Fruit fly (Drosophila melanogaster) whole organism, wandering third instar larva: Measurements from ENCODE around the gene CG34452.

Source experiments
- Abd-B ChIP-seq: fragments of >200 bp; optimal IDR thresholded peaks from 2 replicates; lab custom pipeline; 2017; ENCODE audit warnings: missing biosample characterization, missing genetic modification characterization
- Dfd ChIP-seq: fragments of >200 bp; optimal IDR thresholded peaks from 2 replicates; lab custom pipeline; 2017; ENCODE audit warnings: missing biosample characterization, missing genetic modification characterization
- Dif ChIP-seq: fragments of 200-275, 200-300 bp; sonication (Bioruptor generic); optimal IDR thresholded peaks from 2 replicates; lab custom pipeline; 2018; ENCODE audit warnings: missing biosample characterization, missing genetic modification characterization; ENCODE audit not compliant: partially characterized antibody
- GATAd ChIP-seq: sonication (Bioruptor generic); optimal IDR thresholded peaks from 2 replicates; lab custom pipeline; 2016; ENCODE audit warnings: missing biosample characterization, missing genetic modification characterization
- HLH106 ChIP-seq: fragments of 200-800 bp; optimal IDR thresholded peaks from 3 replicates; lab custom pipeline; 2019; ENCODE audit warnings: missing biosample characterization, mild to moderate bottlenecking, missing genetic modification characterization, moderate library complexity
- Hnf4 ChIP-seq: fragments of 200-800 bp; sonication (Bioruptor generic); optimal IDR thresholded peaks from 2 replicates; lab custom pipeline; 2016; ENCODE audit warnings: missing biosample characterization, mild to moderate bottlenecking, missing genetic modification characterization
- Hr83 ChIP-seq: fragments of 200-300 bp; sonication (Bioruptor generic); optimal IDR thresholded peaks from 2 replicates; lab custom pipeline; 2016; ENCODE audit warnings: missing biosample characterization, mild to moderate bottlenecking, missing genetic modification characterization, moderate library complexity; ENCODE audit not compliant: poor library complexity, severe bottlenecking
- Jra ChIP-seq: sonication (Bioruptor generic); optimal IDR thresholded peaks from 2 replicates; lab custom pipeline; 2016; ENCODE audit warnings: missing biosample characterization, missing genetic modification characterization
- Myc ChIP-seq: fragments of >200 bp; optimal IDR thresholded peaks from 2 replicates; lab custom pipeline; 2017
- OdsH ChIP-seq: fragments of 200-800 bp; sonication (Bioruptor generic); optimal IDR thresholded peaks from 2 replicates; lab custom pipeline; 2016; ENCODE audit warnings: missing biosample characterization, mild to moderate bottlenecking, missing genetic modification characterization
- Rel ChIP-seq, 2 experiments: fragments of 200-800 bp; sonication (Bioruptor generic) in 1 of 2; optimal IDR thresholded peaks; 2 replicates in 1 of 2; 3 replicates in 1 of 2; lab custom pipeline; 2016 to 2019; ENCODE audit warnings: mild to moderate bottlenecking in 2 of 2, missing biosample characterization in 2 of 2, missing genetic modification characterization in 2 of 2, moderate library complexity in 1 of 2
- Sp1 ChIP-seq: fragments of 200-800 bp; sonication (Bioruptor generic); optimal IDR thresholded peaks from 3 replicates; lab custom pipeline; 2019; ENCODE audit warnings: missing biosample characterization, mild to moderate bottlenecking, missing genetic modification characterization, moderate library complexity
- Vsx2 ChIP-seq: fragments of 200-300, 225-300 bp; sonication (Bioruptor generic); optimal IDR thresholded peaks from 2 replicates; lab custom pipeline; 2018; ENCODE audit warnings: missing biosample characterization, missing genetic modification characterization; ENCODE audit not compliant: partially characterized antibody
- br ChIP-seq: fragments of 200-800 bp; sonication (Bioruptor generic); optimal IDR thresholded peaks from 2 replicates; lab custom pipeline; 2016; ENCODE audit warnings: missing biosample characterization, missing genetic modification characterization
- brk ChIP-seq: fragments of 200-800 bp; sonication (Bioruptor generic); optimal IDR thresholded peaks from 2 replicates; lab custom pipeline; 2016; ENCODE audit warnings: missing biosample characterization, mild to moderate bottlenecking, missing genetic modification characterization
- dsf ChIP-seq: sonication (Bioruptor generic); optimal IDR thresholded peaks from 2 replicates; lab custom pipeline; 2016; ENCODE audit warnings: missing biosample characterization, missing genetic modification characterization, borderline replicate concordance
- ey ChIP-seq: fragments of 200-800 bp; sonication (Bioruptor generic); optimal IDR thresholded peaks from 2 replicates; lab custom pipeline; 2016; ENCODE audit warnings: missing biosample characterization, missing genetic modification characterization
- foxo ChIP-seq, 2 experiments: fragments of 200-800 bp; sonication (Bioruptor generic); optimal IDR thresholded peaks; 2 replicates in 1 of 2; 3 replicates in 1 of 2; lab custom pipeline; 2016 to 2017; ENCODE audit warnings: missing biosample characterization in 2 of 2, missing genetic modification characterization in 2 of 2
- fru ChIP-seq: fragments of 200-800 bp; sonication (Bioruptor generic); optimal IDR thresholded peaks from 3 replicates; lab custom pipeline; 2016; ENCODE audit warnings: missing biosample characterization, mild to moderate bottlenecking, missing genetic modification characterization
- h ChIP-seq: fragments of 200-800 bp; sonication (Bioruptor generic); optimal IDR thresholded peaks from 3 replicates; lab custom pipeline; 2016; ENCODE audit warnings: missing biosample characterization, mild to moderate bottlenecking, missing genetic modification characterization
- jim ChIP-seq: fragments of 175-275, 200-325 bp; sonication (Bioruptor generic); optimal IDR thresholded peaks from 2 replicates; lab custom pipeline; 2016; ENCODE audit warnings: missing biosample characterization, mild to moderate bottlenecking, missing genetic modification characterization
- lola ChIP-seq: fragments of >200 bp; optimal IDR thresholded peaks from 2 replicates; lab custom pipeline; 2017; ENCODE audit warnings: missing biosample characterization, missing genetic modification characterization
- psq ChIP-seq: fragments of 200-800 bp; sonication (Bioruptor generic); optimal IDR thresholded peaks from 3 replicates; lab custom pipeline; 2017; ENCODE audit warnings: missing biosample characterization, mild to moderate bottlenecking, missing genetic modification characterization, moderate library complexity
- rgr ChIP-seq: fragments of 200-800 bp; sonication (Bioruptor generic); optimal IDR thresholded peaks from 3 replicates; lab custom pipeline; 2016; ENCODE audit warnings: missing biosample characterization, mild to moderate bottlenecking, missing genetic modification characterization
- sv ChIP-seq: fragments of 200-800 bp; sonication (Bioruptor generic); optimal IDR thresholded peaks from 3 replicates; lab custom pipeline; 2016; ENCODE audit warnings: missing biosample characterization, missing genetic modification characterization
- tai ChIP-seq: sonication (Bioruptor generic); optimal IDR thresholded peaks from 2 replicates; lab custom pipeline; 2016; ENCODE audit warnings: missing biosample characterization, missing genetic modification characterization

The CG34452 gene

dm6 chr3L:15637618-15638017, 50.1 kb downstream of the CG34452 start:
- TF ChIP-seq dsf (GFP tag; lab: Kevin White, UChicago) (no peak), h (GFP tag; lab: Kevin White, UChicago) (peak; percentile 76), tai (GFP tag; lab: Kevin White, UChicago) (peak; percentile 35), fru (GFP tag; lab: Kevin White, UChicago) (peak; percentile 47), Hr83 (GFP tag; lab: Kevin White, UChicago) (peak; percentile 92), psq (GFP tag; lab: Kevin White, UChicago) (no peak), GATAd (no peak), lola (GFP tag; lab: Kevin White, UChicago) (no peak), Abd-B (GFP tag; lab: Kevin White, UChicago) (no peak), Vsx2 (GFP tag; lab: Kevin White, UChicago) (no peak), brk (GFP tag; lab: Kevin White, UChicago) (peak; percentile 22), Dfd (GFP tag; lab: Kevin White, UChicago) (no peak), rgr (GFP tag; lab: Kevin White, UChicago) (peak; percentile 65), ey (GFP tag; lab: Kevin White, UChicago) (no peak), foxo (GFP tag; optimal IDR thresholded peaks at IDR 0.05; lab: Kevin White, UChicago) (peak in 1 of 2 experiments; percentile 21), jim (GFP tag; lab: Kevin White, UChicago) (peak; percentile 11), Dif (GFP tag; lab: Kevin White, UChicago) (no peak), Sp1 (GFP tag; lab: Kevin White, UChicago) (no peak), OdsH (peak; percentile 48), Rel (GFP tag; optimal IDR thresholded peaks at IDR 0.05; lab: Kevin White, UChicago) (no peak), Rel (tag; optimal IDR thresholded peaks at IDR 0.05; lab: Kevin White, UChicago) (peak; percentile 42), Hnf4 (peak; percentile 49), br (GFP tag; lab: Kevin White, UChicago) (peak; percentile 39), Jra (GFP tag; lab: Kevin White, UChicago) (peak; percentile 11)

DNA sequence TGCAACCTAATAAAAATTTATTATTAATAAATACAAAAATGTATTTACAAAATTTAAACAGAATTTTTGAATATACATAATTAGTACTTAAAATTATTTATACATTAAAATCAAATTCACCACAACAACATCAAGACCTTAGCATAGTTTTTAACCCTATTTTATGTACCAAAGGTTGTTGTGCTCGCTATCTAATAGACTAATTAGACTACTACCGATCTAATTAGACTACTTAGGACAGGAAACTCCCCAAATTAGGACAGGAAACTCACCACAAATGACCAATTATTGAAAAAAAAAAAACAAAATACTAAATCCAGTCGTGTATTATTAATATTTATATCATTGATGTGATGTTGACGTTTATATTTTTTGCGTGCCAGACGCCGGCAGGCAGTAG, 50.7 kb downstream of the CG34452 start:
- TF ChIP-seq br (GFP tag; lab: Kevin White, UChicago), result no peak
- TF ChIP-seq HLH106, result no peak
- no peak for TF ChIP-seq rgr (GFP tag; lab: Kevin White, UChicago)
- TF ChIP-seq Myc (lab: Kevin White, UChicago), result no peak
- no peak for TF ChIP-seq tai (GFP tag; lab: Kevin White, UChicago)
- no peak for TF ChIP-seq dsf (GFP tag; lab: Kevin White, UChicago)
- TF ChIP-seq Dif (GFP tag; lab: Kevin White, UChicago), result no peak
- no peak for TF ChIP-seq Hr83 (GFP tag; lab: Kevin White, UChicago)
- no peak for TF ChIP-seq foxo (GFP tag; optimal IDR thresholded peaks at IDR 0.05; lab: Kevin White, UChicago)
- no peak for TF ChIP-seq h (GFP tag; lab: Kevin White, UChicago)

DNA sequence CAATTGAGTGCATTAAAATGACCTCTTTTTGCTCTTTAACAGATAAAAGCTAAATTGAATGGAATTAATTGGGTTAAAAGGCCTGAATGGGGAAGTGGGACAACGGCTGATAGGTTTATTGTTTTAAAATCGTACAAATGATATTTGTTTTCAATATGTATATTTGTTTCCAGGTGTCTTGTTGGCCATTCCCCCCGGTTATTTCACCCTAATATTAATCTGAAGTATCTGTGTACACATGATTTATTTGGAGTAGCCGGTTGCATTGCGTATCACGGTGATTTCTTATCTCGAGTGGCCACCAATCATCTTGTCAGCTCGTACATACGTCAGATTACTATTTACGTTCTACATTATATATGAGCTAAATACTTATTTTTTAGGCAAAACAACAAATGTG, 51.3 kb downstream of the CG34452 start:
- TF ChIP-seq sv (GFP tag; lab: Kevin White, UChicago) (no peak), h (GFP tag; lab: Kevin White, UChicago) (peak; percentile 26)
